Worm (Caenorhabditis elegans) whole organism, L3 larva: Measurements from ENCODE around the gene F26G1.11.

Source experiments
- ama-1 ChIP-seq: fragments of 150-350 bp; optimal IDR thresholded peaks from 2 replicates; lab custom pipeline; 2018
- nhr-11 ChIP-seq: fragments of 150-350 bp; optimal IDR thresholded peaks from 2 replicates; lab custom pipeline; 2014; ENCODE audit warnings: missing biosample characterization, missing genetic modification characterization
- pqm-1 ChIP-seq: fragments of 150-350 bp; optimal IDR thresholded peaks from 2 replicates; lab custom pipeline; 2017; ENCODE audit warnings: missing biosample characterization, missing genetic modification characterization, inconsistent platforms
- unc-62 ChIP-seq: fragments of 150-350 bp; sonication (generic microtip); optimal IDR thresholded peaks from 4 replicates; lab custom pipeline; 2014; ENCODE audit warnings: missing biosample characterization, missing genetic modification reagents, missing genetic modification characterization

DNA sequence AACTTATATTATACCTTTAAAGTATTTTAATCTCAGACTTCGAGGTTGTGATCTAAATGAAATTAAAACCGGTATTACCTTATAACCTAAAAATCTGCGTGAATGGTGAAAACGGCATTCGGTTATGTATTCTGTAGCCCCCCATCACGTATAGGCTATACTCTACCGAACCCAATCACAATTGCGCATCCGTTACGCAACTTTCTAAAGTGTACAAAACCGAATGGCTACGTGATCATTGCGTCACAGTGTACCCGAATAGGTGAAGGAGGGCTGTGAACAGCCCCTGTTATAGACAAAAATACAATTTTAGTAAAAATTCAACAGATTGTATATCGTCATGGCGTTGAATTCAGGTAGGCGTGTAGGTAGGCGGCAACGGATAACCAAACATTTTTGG lies 45.7 kb downstream of the F26G1.11 start:
- TF ChIP-seq pqm-1 (tag; lab: Kevin White, UChicago) (no peak), ama-1 (no peak), nhr-11 (tag; lab: Kevin White, UChicago) (no peak), unc-62 (GFP tag; lab: Kevin White, UChicago) (no peak)
